Worm (Caenorhabditis elegans) whole organism, L2 larva: ENCODE results near the gene nhr-267.
"Not testable (repeated sequence)": the region's sequence is repeated elsewhere in the genome, so short reads cannot be mapped to it uniquely, and the experiment has no call there.

Experiments used
- F13H6.1 ChIP-seq: sonication (generic microtip); optimal IDR thresholded peaks from 2 replicates; lab custom pipeline; 2016; ENCODE audit warnings: missing genetic modification characterization, missing compliant biosample characterization
- alr-1 ChIP-seq: fragments of 150-350 bp; optimal IDR thresholded peaks from 2 replicates; lab custom pipeline; 2014; ENCODE audit warnings: missing biosample characterization, missing genetic modification characterization
- blmp-1 ChIP-seq: sonication (generic microtip); optimal IDR thresholded peaks from 2 replicates; lab custom pipeline; 2017; ENCODE audit warnings: missing genetic modification characterization, mild to moderate bottlenecking, missing compliant biosample characterization, antibody characterized with exemption, moderate library complexity; ENCODE audit not compliant: insufficient read depth
- egl-27 ChIP-seq: sonication (generic microtip); optimal IDR thresholded peaks from 3 replicates; lab custom pipeline; 2017; ENCODE audit warnings: missing biosample characterization, missing genetic modification reagents, missing genetic modification characterization
- lin-13 ChIP-seq: fragments of 150-350 bp; optimal IDR thresholded peaks from 2 replicates; lab custom pipeline; 2014; ENCODE audit warnings: missing biosample characterization, missing genetic modification reagents, missing genetic modification characterization
- mab-5 ChIP-seq: fragments of 150-350 bp; optimal IDR thresholded peaks from 2 replicates; lab custom pipeline; 2014; ENCODE audit warnings: missing biosample characterization, missing genetic modification characterization
- nhr-11 ChIP-seq: fragments of 150-350 bp; optimal IDR thresholded peaks from 2 replicates; lab custom pipeline; 2014; ENCODE audit warnings: missing biosample characterization, missing genetic modification characterization
- nhr-12 ChIP-seq: fragments of 150-350 bp; optimal IDR thresholded peaks from 2 replicates; lab custom pipeline; 2014; ENCODE audit warnings: missing biosample characterization, missing genetic modification characterization
- nhr-237 ChIP-seq: fragments of 150-350 bp; optimal IDR thresholded peaks from 2 replicates; lab custom pipeline; 2014; ENCODE audit warnings: missing biosample characterization, missing genetic modification characterization
- nhr-25 ChIP-seq: fragments of 150-350 bp; sonication (generic microtip); optimal IDR thresholded peaks from 3 replicates; lab custom pipeline; 2014; ENCODE audit warnings: missing biosample characterization, missing genetic modification characterization
- nhr-6 ChIP-seq: fragments of 150-350 bp; optimal IDR thresholded peaks from 2 replicates; lab custom pipeline; 2014; ENCODE audit warnings: missing biosample characterization, missing genetic modification characterization
- unc-62 ChIP-seq: fragments of 150-350 bp; optimal IDR thresholded peaks from 2 replicates; lab custom pipeline; 2014; ENCODE audit warnings: missing biosample characterization, missing genetic modification reagents, missing genetic modification characterization
- ztf-4 ChIP-seq: fragments of 150-350 bp; optimal IDR thresholded peaks from 2 replicates; lab custom pipeline; 2014; ENCODE audit warnings: missing biosample characterization, missing genetic modification characterization

ce11 chrIV:9293825-9294224 is 7.6 kb upstream of the nhr-267 start, which contains the start of gene nhr-264:
- TF ChIP-seq F13H6.1 (tag; lab: Kevin White, UChicago); nhr-6 (tag; lab: Kevin White, UChicago); unc-62 (GFP tag; lab: Kevin White, UChicago); alr-1 (tag; lab: Kevin White, UChicago); nhr-11 (tag; lab: Kevin White, UChicago); blmp-1; mab-5 (tag; lab: Kevin White, UChicago); nhr-237 (tag; lab: Kevin White, UChicago); ztf-4; nhr-12; egl-27; lin-13 (GFP tag; lab: Kevin White, UChicago); nhr-25 (tag; lab: Kevin White, UChicago): not testable (repeated sequence)
